Fruit fly (Drosophila melanogaster): ENCODE data around the gene Ufl1.

dm6 chr3R:7040894-7041293 lies 33.4 kb downstream of the Ufl1 start:
- TF ChIP-seq Dfd (GFP tag; optimal IDR thresholded peaks at IDR 0.05): no peak
- TF ChIP-seq Hnf4 (GFP tag; optimal IDR thresholded peaks at IDR 0.05): no peak
- TF ChIP-seq pan (optimal IDR thresholded peaks at IDR 0.05): no peak
- TF ChIP-seq Vsx2 (GFP tag; optimal IDR thresholded peaks at IDR 0.05; ENCODE audit: partially characterized antibody): no peak
- no peak for TF ChIP-seq usp (GFP tag; optimal IDR thresholded peaks at IDR 0.05)
- TF ChIP-seq fru (GFP tag; optimal IDR thresholded peaks at IDR 0.05): no peak
- no peak for TF ChIP-seq dsf (GFP tag; optimal IDR thresholded peaks at IDR 0.05; ENCODE audit: borderline replicate concordance)
- TF ChIP-seq Sp1 (GFP tag; optimal IDR thresholded peaks at IDR 0.05): no peak

Measured in whole organism, wandering third instar larva.